Worm (Caenorhabditis elegans): ENCODE data around the gene Y6G8.8.

ce11 chrV:17580017-17580416, 40.3 kb upstream of the Y6G8.8 start:
- TF ChIP-seq nhr-28 (tag; optimal IDR thresholded peaks at IDR 0.05) (no peak), elt-3 (tag; optimal IDR thresholded peaks at IDR 0.05) (no peak), ztf-11 (tag; optimal IDR thresholded peaks at IDR 0.05) (no peak), unc-120 (tag; optimal IDR thresholded peaks at IDR 0.05; ENCODE audit: poor library complexity, severe bottlenecking) (no peak), lin-13 (tag; optimal IDR thresholded peaks at IDR 0.05) (no peak), nhr-237 (tag; optimal IDR thresholded peaks at IDR 0.05) (no peak), ces-1 (GFP tag; optimal IDR thresholded peaks at IDR 0.05) (no peak), nhr-76 (tag; optimal IDR thresholded peaks at IDR 0.05) (no peak)
